Worm (Caenorhabditis elegans) whole organism, young adult: Measurements from ENCODE around the gene F44D12.2.

Experiments used
- B0019.2 ChIP-seq: fragments of 200-800 bp; sonication (Bioruptor generic); conservative IDR thresholded peaks from 2 replicates; pipeline ENCODE4 v1.3.6; 2022; ENCODE audit warnings: missing genetic modification reagents, missing genetic modification characterization, missing compliant biosample characterization
- B0035.1 ChIP-seq: sonication (generic microtip); optimal IDR thresholded peaks from 2 replicates; lab custom pipeline; 2016; ENCODE audit warnings: missing genetic modification characterization, mild to moderate bottlenecking, missing compliant biosample characterization, missing genotype, missing genetic modification reagents
- D2030.7 ChIP-seq: fragments of 200-800 bp; sonication (Bioruptor generic); IDR thresholded peaks from 2 replicates; pipeline ENCODE4 v1.3.6; 2022; ENCODE audit warnings: missing genetic modification reagents, missing genetic modification characterization, missing compliant biosample characterization
- F22D6.2 ChIP-seq: sonication (generic microtip); optimal IDR thresholded peaks from 2 replicates; lab custom pipeline; 2016; ENCODE audit warnings: mild to moderate bottlenecking, missing genetic modification characterization, missing compliant biosample characterization
- F37B4.10 ChIP-seq: fragments of 200-800 bp; sonication (Bioruptor generic); IDR thresholded peaks from 2 replicates; pipeline ENCODE4 v1.3.6; 2022; ENCODE audit warnings: missing genetic modification characterization, missing compliant biosample characterization
- F57A8.1 ChIP-seq: fragments of 200-800 bp; sonication (Bioruptor generic); optimal IDR thresholded peaks from 2 replicates; lab custom pipeline; 2018; ENCODE audit warnings: mild to moderate bottlenecking, missing genetic modification characterization, moderate library complexity, missing compliant biosample characterization
- K11D2.4 ChIP-seq: fragments of 200-800 bp; sonication (Bioruptor generic); IDR thresholded peaks from 2 replicates; pipeline ENCODE4 v1.3.6; 2022; ENCODE audit warnings: missing genetic modification reagents, missing genetic modification characterization, missing compliant biosample characterization
- Y53F4B.3 ChIP-seq: fragments of 200-800 bp; sonication (Bioruptor generic); IDR thresholded peaks from 2 replicates; pipeline ENCODE4 v1.3.6; 2022; ENCODE audit warnings: missing genetic modification reagents, missing genetic modification characterization, missing compliant biosample characterization
- Y53G8AR.9 ChIP-seq: fragments of 200-800 bp; sonication (Bioruptor generic); conservative IDR thresholded peaks from 2 replicates; pipeline ENCODE4 v1.3.6; 2022; ENCODE audit warnings: missing genetic modification reagents, missing genetic modification characterization, missing compliant biosample characterization
- Y56A3A.18 ChIP-seq: fragments of 200-800 bp; sonication (Bioruptor generic); IDR thresholded peaks from 2 replicates; pipeline ENCODE4 v1.3.6; 2022; ENCODE audit warnings: missing genetic modification reagents, missing genetic modification characterization, missing compliant biosample characterization
- Y67H2A.10 ChIP-seq: fragments of 200-800 bp; sonication (Bioruptor generic); conservative IDR thresholded peaks from 2 replicates; pipeline ENCODE4 v1.3.6; 2022; ENCODE audit warnings: missing genetic modification reagents, missing genetic modification characterization, missing compliant biosample characterization
- aptf-2 ChIP-seq: fragments of 200-800 bp; sonication (Bioruptor generic); conservative IDR thresholded peaks from 2 replicates; pipeline ENCODE4 v1.3.6; 2022; ENCODE audit warnings: missing genetic modification reagents, missing genetic modification characterization, missing compliant biosample characterization
- ceh-100 ChIP-seq: fragments of 200-800 bp; sonication (Bioruptor generic); IDR thresholded peaks from 2 replicates; pipeline ENCODE4 v1.3.6; 2022; ENCODE audit warnings: missing genetic modification reagents, missing genetic modification characterization, missing compliant biosample characterization
- ceh-40 ChIP-seq: fragments of 200-800 bp; sonication (Bioruptor generic); IDR thresholded peaks from 2 replicates; pipeline ENCODE4 v1.3.6; 2022; ENCODE audit warnings: missing genetic modification characterization, missing compliant biosample characterization
- ceh-79 ChIP-seq: sonication (generic microtip); optimal IDR thresholded peaks from 2 replicates; lab custom pipeline; 2017; ENCODE audit warnings: mild to moderate bottlenecking, missing genetic modification characterization, missing compliant biosample characterization
- ceh-91 ChIP-seq: fragments of 200-800 bp; sonication (Bioruptor generic); IDR thresholded peaks from 2 replicates; pipeline ENCODE4 v1.3.6; 2022; ENCODE audit warnings: missing genetic modification reagents, missing genetic modification characterization, missing compliant biosample characterization
- dox-1 ChIP-seq: fragments of 200-800 bp; sonication (Bioruptor generic); IDR thresholded peaks from 2 replicates; pipeline ENCODE4 v1.3.6; 2022; ENCODE audit warnings: missing genetic modification reagents, missing genetic modification characterization, missing compliant biosample characterization
- egl-18 ChIP-seq: fragments of 200-800 bp; sonication (Bioruptor generic); IDR thresholded peaks from 2 replicates; pipeline ENCODE4 v1.3.6; 2022; ENCODE audit warnings: missing genetic modification reagents, missing genetic modification characterization, missing compliant biosample characterization
- ekl-4 ChIP-seq: fragments of 200-800 bp; sonication (Bioruptor generic); IDR thresholded peaks from 2 replicates; pipeline ENCODE4 v1.3.6; 2022; ENCODE audit warnings: missing genetic modification reagents, missing genetic modification characterization, missing compliant biosample characterization
- fkh-3 ChIP-seq: sonication (generic microtip); optimal IDR thresholded peaks from 2 replicates; lab custom pipeline; 2016; ENCODE audit warnings: mild to moderate bottlenecking, missing genetic modification characterization, missing compliant biosample characterization
- gei-17 ChIP-seq: fragments of 200-800 bp; sonication (Bioruptor generic); optimal IDR thresholded peaks from 2 replicates; lab custom pipeline; 2018; ENCODE audit warnings: mild to moderate bottlenecking, missing genetic modification characterization, missing compliant biosample characterization
- him-1 ChIP-seq: sonication (generic microtip); optimal IDR thresholded peaks from 2 replicates; lab custom pipeline; 2016; ENCODE audit warnings: missing genotype, missing genetic modification reagents, missing genetic modification characterization, missing compliant biosample characterization
- hlh-12 ChIP-seq: sonication (generic microtip); optimal IDR thresholded peaks from 2 replicates; lab custom pipeline; 2016; ENCODE audit warnings: missing genetic modification characterization, missing compliant biosample characterization
- hmg-20 ChIP-seq: fragments of 200-800 bp; sonication (Bioruptor generic); IDR thresholded peaks from 2 replicates; pipeline ENCODE4 v1.3.6; 2022; ENCODE audit warnings: missing genetic modification reagents, missing genetic modification characterization, missing compliant biosample characterization
- hrde-1 ChIP-seq: sonication (generic microtip); optimal IDR thresholded peaks from 2 replicates; lab custom pipeline; 2016; ENCODE audit warnings: missing genetic modification characterization, mild to moderate bottlenecking, missing compliant biosample characterization, moderate library complexity, missing genotype, missing genetic modification reagents, borderline replicate concordance
- hsf-1 ChIP-seq: fragments of 200-800 bp; sonication (Bioruptor generic); IDR thresholded peaks from 2 replicates; pipeline ENCODE4 v1.3.6; 2022; ENCODE audit warnings: missing genetic modification reagents, missing genetic modification characterization, missing compliant biosample characterization
- let-607 ChIP-seq, 2 experiments: fragments of 200-800 bp in 1 of 2; sonication (Bioruptor generic) in 1 of 2; sonication (generic microtip) in 1 of 2; optimal IDR thresholded peaks; 2 replicates each; lab custom pipeline; 2016 to 2018; ENCODE audit warnings: mild to moderate bottlenecking in 2 of 2, missing compliant biosample characterization in 2 of 2, missing genetic modification characterization in 2 of 2, moderate library complexity in 2 of 2, missing genotype in 1 of 2
- lin-54 ChIP-seq: fragments of 200-800 bp; sonication (Bioruptor generic); optimal IDR thresholded peaks from 2 replicates; lab custom pipeline; 2018; ENCODE audit warnings: mild to moderate bottlenecking, missing genetic modification characterization, missing compliant biosample characterization
- lsl-1 ChIP-seq: fragments of 200-800 bp; sonication (Bioruptor generic); optimal IDR thresholded peaks from 2 replicates; lab custom pipeline; 2018; ENCODE audit warnings: mild to moderate bottlenecking, missing genetic modification characterization, moderate library complexity, missing compliant biosample characterization
- lsy-27 ChIP-seq: sonication (generic microtip); optimal IDR thresholded peaks from 2 replicates; lab custom pipeline; 2017; ENCODE audit warnings: missing genetic modification characterization, mild to moderate bottlenecking, missing compliant biosample characterization, antibody characterized with exemption, missing genotype, borderline replicate concordance; ENCODE audit not compliant: insufficient read depth
- madf-3 ChIP-seq: fragments of 200-800 bp; sonication (Bioruptor generic); IDR thresholded peaks from 2 replicates; pipeline ENCODE4 v1.3.6; 2022; ENCODE audit warnings: missing genetic modification reagents, missing genetic modification characterization, missing compliant biosample characterization
- mxl-1 ChIP-seq: sonication (generic microtip); optimal IDR thresholded peaks from 2 replicates; lab custom pipeline; 2016; ENCODE audit warnings: missing genetic modification characterization, missing compliant biosample characterization
- nfya-1 ChIP-seq: sonication (generic microtip); optimal IDR thresholded peaks from 2 replicates; lab custom pipeline; 2017; ENCODE audit warnings: antibody characterized with exemption, missing compliant biosample characterization, missing genetic modification characterization, borderline replicate concordance; ENCODE audit not compliant: insufficient read depth
- nfya-2 ChIP-seq: fragments of 200-800 bp; sonication (Bioruptor generic); IDR thresholded peaks from 2 replicates; pipeline ENCODE4 v1.3.6; 2022; ENCODE audit warnings: missing genetic modification reagents, missing genetic modification characterization, missing compliant biosample characterization
- nhr-27 ChIP-seq: fragments of 200-800 bp; sonication (Bioruptor generic); optimal IDR thresholded peaks from 2 replicates; lab custom pipeline; 2018; ENCODE audit warnings: mild to moderate bottlenecking, missing genetic modification characterization, moderate library complexity, missing compliant biosample characterization
- nhr-90 ChIP-seq: sonication (generic microtip); optimal IDR thresholded peaks from 2 replicates; lab custom pipeline; 2016; ENCODE audit warnings: missing genotype, mild to moderate bottlenecking, missing genetic modification characterization, missing compliant biosample characterization
- pbrm-1 ChIP-seq: fragments of 200-800 bp; sonication (Bioruptor generic); IDR thresholded peaks from 2 replicates; pipeline ENCODE4 v1.3.6; 2022; ENCODE audit warnings: missing genetic modification reagents, missing genetic modification characterization, missing compliant biosample characterization
- rcor-1 ChIP-seq: fragments of 200-800 bp; sonication (Bioruptor generic); IDR thresholded peaks from 2 replicates; pipeline ENCODE4 v1.3.6; 2022; ENCODE audit warnings: missing genetic modification reagents, missing genetic modification characterization, missing compliant biosample characterization
- rec-8 ChIP-seq, 2 experiments: sonication (generic microtip); optimal IDR thresholded peaks; 2 replicates each; lab custom pipeline; 2016; ENCODE audit warnings: mild to moderate bottlenecking in 2 of 2, missing genetic modification characterization in 2 of 2, missing genetic modification reagents in 2 of 2, missing genotype in 2 of 2, missing biosample characterization in 1 of 2, missing compliant biosample characterization in 1 of 2, moderate library complexity in 1 of 2
- rpc-1 ChIP-seq, 2 experiments: fragments of 150-350 bp in 1 of 2; sonication (generic microtip) in 1 of 2; optimal IDR thresholded peaks; 2 replicates each; lab custom pipeline; 2014 to 2018; ENCODE audit warnings: missing biosample characterization in 1 of 2, missing genetic modification characterization in 1 of 2, missing genetic modification reagents in 1 of 2, missing genotype in 1 of 2
- snpc-3.4 ChIP-seq: sonication (generic microtip); optimal IDR thresholded peaks from 2 replicates; lab custom pipeline; 2017; ENCODE audit warnings: missing genetic modification characterization, mild to moderate bottlenecking, missing compliant biosample characterization, antibody characterized with exemption, moderate library complexity, missing genotype, missing genetic modification reagents
- unc-62 ChIP-seq: fragments of 150-350 bp; optimal IDR thresholded peaks from 2 replicates; lab custom pipeline; 2014; ENCODE audit warnings: missing biosample characterization, missing genetic modification reagents, missing genetic modification characterization
- xnd-1 ChIP-seq: sonication (generic microtip); optimal IDR thresholded peaks from 2 replicates; lab custom pipeline; 2016; ENCODE audit warnings: missing genotype, missing genetic modification reagents, missing genetic modification characterization, missing compliant biosample characterization
- zim-3 ChIP-seq: sonication (generic microtip); optimal IDR thresholded peaks from 2 replicates; lab custom pipeline; 2017; ENCODE audit warnings: mild to moderate bottlenecking, missing genetic modification characterization, moderate library complexity, missing compliant biosample characterization
- ztf-26 ChIP-seq: sonication (generic microtip); optimal IDR thresholded peaks from 2 replicates; lab custom pipeline; 2017; ENCODE audit warnings: missing genetic modification characterization, missing compliant biosample characterization
- ztf-28 ChIP-seq: fragments of 200-800 bp; sonication (Bioruptor generic); IDR thresholded peaks from 2 replicates; pipeline ENCODE4 v1.3.6; 2022; ENCODE audit warnings: missing genetic modification reagents, missing genetic modification characterization, missing compliant biosample characterization

Gene F44D12.2

DNA sequence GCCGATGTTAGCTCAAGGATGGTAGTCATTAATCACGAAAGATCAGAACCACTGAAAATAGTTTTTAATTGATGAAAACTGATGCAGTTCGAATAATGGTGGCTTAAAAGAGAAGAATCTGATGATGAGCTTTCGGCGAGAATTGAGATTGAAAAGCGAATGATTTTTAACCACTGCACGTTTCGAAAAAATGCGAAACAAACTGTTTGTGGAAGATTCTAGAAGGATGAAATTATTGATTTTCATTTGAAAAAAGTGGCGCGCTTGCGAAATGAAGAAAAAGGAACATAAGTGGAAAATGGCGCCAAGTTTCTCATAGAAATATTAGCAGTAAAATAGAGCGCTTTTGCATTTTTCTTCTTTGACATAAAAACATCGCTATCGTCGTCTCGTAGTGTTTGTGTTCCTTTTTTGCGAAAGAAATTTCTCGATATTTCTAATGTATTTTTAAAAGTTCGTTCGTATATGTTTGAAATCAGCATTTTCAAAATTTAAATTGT, 22.6 kb downstream of the F44D12.2 start, which contains the start of gene uba-1 (continued):
- TF ChIP-seq Y53G8AR.9 (peak; percentile 89), madf-3 (GFP tag; lab: Robert Waterston, UW) (no peak), pbrm-1 (GFP tag; lab: Robert Waterston, UW) (peak; percentile 63; the same call in 1 of the 2 replicates), dox-1 (GFP tag; lab: Robert Waterston, UW) (peak; percentile 76), hrde-1 (tag; lab: Kevin White, UChicago) (peak; percentile 36), nhr-90 (tag; lab: Kevin White, UChicago) (peak; percentile 13), lsy-27 (tag; lab: Kevin White, UChicago) (no peak), lsl-1 (GFP tag; lab: Kevin White, UChicago) (peak; percentile 70), rpc-1 (optimal IDR thresholded peaks at IDR 0.05; lab: Kevin White, UChicago) (no peak), rpc-1 (tag; optimal IDR thresholded peaks at IDR 0.05; lab: Kevin White, UChicago) (no peak), lin-54 (GFP tag; lab: Kevin White, UChicago) (peak; percentile 79), Y53F4B.3 (no peak), F37B4.10 (GFP tag; lab: Robert Waterston, UW) (no peak), hsf-1 (GFP tag; lab: Robert Waterston, UW) (peak; percentile 97), let-607 (tag; optimal IDR thresholded peaks at IDR 0.05; lab: Kevin White, UChicago) (peak; percentile 24 to 30), mxl-1 (tag; lab: Kevin White, UChicago) (no peak), egl-18 (no peak), Y56A3A.18 (no peak; the same call in 1 of the 2 replicates), B0035.1 (tag; lab: Kevin White, UChicago) (no peak), nfya-1 (tag; lab: Kevin White, UChicago) (no peak), aptf-2 (0 out of 2 replicates have a peak, but pooled peaks have one; percentile 19), ztf-26 (tag; lab: Kevin White, UChicago) (no peak), rec-8 (tag; optimal IDR thresholded peaks at IDR 0.05; lab: Kevin White, UChicago) (peak in 1 of 2 experiments; percentile 27), rcor-1 (GFP tag; lab: Robert Waterston, UW) (0 out of 2 replicates have a peak, but pooled peaks have one; percentile 6), hlh-12 (no peak), xnd-1 (tag; lab: Kevin White, UChicago) (peak; percentile 75), snpc-3.4 (tag; lab: Kevin White, UChicago) (peak; percentile 42), D2030.7 (peak; percentile 68), fkh-3 (tag; lab: Kevin White, UChicago) (no peak), ceh-100 (GFP tag; lab: Robert Waterston, UW) (no peak), ceh-79 (no peak), hmg-20 (no peak), F22D6.2 (tag; lab: Kevin White, UChicago) (no peak), ceh-91 (peak; percentile 73; the same call in 1 of the 2 replicates), ceh-40 (GFP tag; lab: Robert Waterston, UW) (no peak), nhr-27 (no peak), F57A8.1 (GFP tag; lab: Kevin White, UChicago) (no peak), ztf-28 (no peak), Y67H2A.10 (no peak), nfya-2 (GFP tag; lab: Robert Waterston, UW) (no peak), ekl-4 (GFP tag; lab: Robert Waterston, UW) (peak; percentile 71; the same call in 1 of the 2 replicates), K11D2.4 (GFP tag; lab: Robert Waterston, UW) (0 out of 2 replicates have a peak, but pooled peaks have one; percentile 18), gei-17 (GFP tag; lab: Kevin White, UChicago) (no peak), him-1 (tag; lab: Kevin White, UChicago) (no peak), unc-62 (GFP tag; lab: Kevin White, UChicago) (no peak), zim-3 (tag; lab: Kevin White, UChicago) (no peak), B0019.2 (GFP tag; lab: Robert Waterston, UW) (peak; percentile 64; the same call in 1 of the 2 replicates)
